Worm (Caenorhabditis elegans) whole organism, late embryonic: ENCODE measurements around the gene ztf-16.
A peak's percentile ranks its signal among the peaks of the same experiment; 100 is the strongest.

Experiments used
- C08G9.2 ChIP-seq: sonication (generic microtip); optimal IDR thresholded peaks from 2 replicates; lab custom pipeline; 2016; ENCODE audit warnings: mild to moderate bottlenecking, missing genetic modification characterization, moderate library complexity, missing compliant biosample characterization
- F13H6.1 ChIP-seq: sonication (generic microtip); optimal IDR thresholded peaks from 2 replicates; lab custom pipeline; 2016; ENCODE audit warnings: missing genetic modification characterization, missing compliant biosample characterization
- K09A11.1 ChIP-seq: sonication (generic microtip); optimal IDR thresholded peaks from 2 replicates; lab custom pipeline; 2017; ENCODE audit warnings: antibody characterized with exemption, mild to moderate bottlenecking, missing genetic modification characterization, missing compliant biosample characterization; ENCODE audit not compliant: insufficient read depth
- T23F11.4 ChIP-seq: fragments of 200-800 bp; sonication (Bioruptor generic); optimal IDR thresholded peaks from 2 replicates; lab custom pipeline; 2018; ENCODE audit warnings: mild to moderate bottlenecking, missing genetic modification characterization, missing compliant biosample characterization
- Y22D7AL.16 ChIP-seq: sonication (generic microtip); optimal IDR thresholded peaks from 2 replicates; lab custom pipeline; 2016; ENCODE audit warnings: missing genetic modification characterization, missing compliant biosample characterization
- ahr-1 ChIP-seq: sonication (generic microtip); optimal IDR thresholded peaks from 2 replicates; lab custom pipeline; 2016; ENCODE audit warnings: missing genetic modification characterization, missing compliant biosample characterization
- ama-1 ChIP-seq: fragments of 150-350 bp; optimal IDR thresholded peaks from 2 replicates; lab custom pipeline; 2014
- ceh-14 ChIP-seq: sonication (generic microtip); optimal IDR thresholded peaks from 2 replicates; lab custom pipeline; 2016; ENCODE audit warnings: missing genotype, missing genetic modification characterization, missing compliant biosample characterization
- ceh-19 ChIP-seq: fragments of 200-800 bp; sonication (Bioruptor generic); optimal IDR thresholded peaks from 2 replicates; lab custom pipeline; 2018; ENCODE audit warnings: mild to moderate bottlenecking, missing genetic modification characterization, missing compliant biosample characterization
- ceh-2 ChIP-seq: sonication (generic microtip); optimal IDR thresholded peaks from 2 replicates; lab custom pipeline; 2016; ENCODE audit warnings: missing genotype, missing genetic modification characterization, missing compliant biosample characterization
- ceh-22 ChIP-seq: sonication (generic microtip); optimal IDR thresholded peaks from 2 replicates; lab custom pipeline; 2017; ENCODE audit warnings: missing biosample characterization, missing genetic modification characterization
- ceh-24 ChIP-seq: sonication (generic microtip); optimal IDR thresholded peaks from 2 replicates; lab custom pipeline; 2016; ENCODE audit warnings: mild to moderate bottlenecking, missing genetic modification characterization, missing compliant biosample characterization
- ceh-30 ChIP-seq: fragments of 150-350 bp; optimal IDR thresholded peaks from 2 replicates; lab custom pipeline; 2014; ENCODE audit warnings: missing biosample characterization, missing genetic modification characterization
- ceh-9 ChIP-seq: sonication (generic microtip); optimal IDR thresholded peaks from 2 replicates; lab custom pipeline; 2016; ENCODE audit warnings: mild to moderate bottlenecking, missing genetic modification characterization, inconsistent platforms, missing compliant biosample characterization
- che-1 ChIP-seq: sonication (generic microtip); optimal IDR thresholded peaks from 2 replicates; lab custom pipeline; 2016; ENCODE audit warnings: mild to moderate bottlenecking, missing genetic modification characterization, missing compliant biosample characterization
- elt-2 ChIP-seq: sonication (generic microtip); optimal IDR thresholded peaks from 2 replicates; lab custom pipeline; 2016; ENCODE audit warnings: missing genetic modification reagents, missing genetic modification characterization, missing compliant biosample characterization
- ets-4 ChIP-seq: sonication (generic microtip); optimal IDR thresholded peaks from 2 replicates; lab custom pipeline; 2016; ENCODE audit warnings: missing genetic modification characterization, missing compliant biosample characterization
- eyg-1 ChIP-seq: sonication (generic microtip); optimal IDR thresholded peaks from 2 replicates; lab custom pipeline; 2016; ENCODE audit warnings: missing genotype, missing genetic modification characterization, missing compliant biosample characterization
- fkh-10 ChIP-seq: fragments of 150-350 bp; optimal IDR thresholded peaks from 2 replicates; lab custom pipeline; 2014; ENCODE audit warnings: missing biosample characterization, missing genetic modification reagents, missing genetic modification characterization
- fkh-6 ChIP-seq: sonication (generic microtip); optimal IDR thresholded peaks from 2 replicates; lab custom pipeline; 2016; ENCODE audit warnings: missing genetic modification characterization, missing compliant biosample characterization
- hlh-15 ChIP-seq: sonication (generic microtip); optimal IDR thresholded peaks from 2 replicates; lab custom pipeline; 2016; ENCODE audit warnings: missing genetic modification characterization, missing compliant biosample characterization
- hlh-6 ChIP-seq: sonication (generic microtip); optimal IDR thresholded peaks from 2 replicates; lab custom pipeline; 2016; ENCODE audit warnings: missing genotype, missing genetic modification characterization, missing compliant biosample characterization
- lim-6 ChIP-seq: sonication (generic microtip); optimal IDR thresholded peaks from 2 replicates; lab custom pipeline; 2016; ENCODE audit warnings: missing genetic modification characterization, missing compliant biosample characterization
- lin-11 ChIP-seq: fragments of 200-800 bp; sonication (Bioruptor generic); optimal IDR thresholded peaks from 2 replicates; lab custom pipeline; 2018; ENCODE audit warnings: mild to moderate bottlenecking, missing genetic modification characterization, missing compliant biosample characterization
- madf-2 ChIP-seq: sonication (generic microtip); optimal IDR thresholded peaks from 2 replicates; lab custom pipeline; 2017; ENCODE audit warnings: missing genetic modification characterization, missing compliant biosample characterization
- mec-3 ChIP-seq: sonication (generic microtip); optimal IDR thresholded peaks from 2 replicates; lab custom pipeline; 2016; ENCODE audit warnings: borderline replicate concordance, missing genetic modification characterization, missing compliant biosample characterization
- nfya-1 ChIP-seq: sonication (generic microtip); optimal IDR thresholded peaks from 2 replicates; lab custom pipeline; 2017; ENCODE audit warnings: missing genetic modification characterization, mild to moderate bottlenecking, missing compliant biosample characterization, antibody characterized with exemption, moderate library complexity
- nhr-11 ChIP-seq: fragments of 150-350 bp; optimal IDR thresholded peaks from 2 replicates; lab custom pipeline; 2014; ENCODE audit warnings: missing biosample characterization, missing genetic modification characterization
- pax-1 ChIP-seq: fragments of 150-350 bp; optimal IDR thresholded peaks from 2 replicates; lab custom pipeline; 2014; ENCODE audit warnings: missing biosample characterization, missing genetic modification characterization
- pqm-1 ChIP-seq: sonication (generic microtip); optimal IDR thresholded peaks from 2 replicates; lab custom pipeline; 2016; ENCODE audit warnings: missing genetic modification characterization, missing compliant biosample characterization
- sdc-2 ChIP-seq: sonication (generic microtip); optimal IDR thresholded peaks from 2 replicates; lab custom pipeline; 2016; ENCODE audit warnings: missing genotype, missing genetic modification characterization, missing compliant biosample characterization
- sox-2 ChIP-seq: fragments of 200-800 bp; sonication (Bioruptor generic); IDR thresholded peaks from 2 replicates; pipeline ENCODE4 v1.3.6; 2022; ENCODE audit warnings: missing genetic modification reagents, missing genetic modification characterization, missing compliant biosample characterization
- tbx-2 ChIP-seq: sonication (generic microtip); optimal IDR thresholded peaks from 2 replicates; lab custom pipeline; 2016; ENCODE audit warnings: missing genetic modification characterization, missing compliant biosample characterization
- tbx-7 ChIP-seq: sonication (generic microtip); optimal IDR thresholded peaks from 2 replicates; lab custom pipeline; 2016; ENCODE audit warnings: missing genotype, missing genetic modification characterization, missing compliant biosample characterization
- unc-42 ChIP-seq: sonication (generic microtip); optimal IDR thresholded peaks from 2 replicates; lab custom pipeline; 2016; ENCODE audit warnings: missing genotype, missing genetic modification characterization, missing compliant biosample characterization
- unc-55 ChIP-seq: sonication (generic microtip); optimal IDR thresholded peaks from 2 replicates; lab custom pipeline; 2017; ENCODE audit warnings: missing biosample characterization, missing genetic modification reagents, missing genetic modification characterization
- zip-5 ChIP-seq: sonication (generic microtip); optimal IDR thresholded peaks from 2 replicates; lab custom pipeline; 2016; ENCODE audit warnings: missing genetic modification characterization, missing compliant biosample characterization
- ztf-16 ChIP-seq: sonication (generic microtip); optimal IDR thresholded peaks from 2 replicates; lab custom pipeline; 2017; ENCODE audit warnings: missing genetic modification characterization, missing compliant biosample characterization

The ztf-16 gene

ce11 chrX:4840653-4841052, 29.3 kb upstream of the ztf-16 start:
- TF ChIP-seq tbx-2 = no peak
- no peak for TF ChIP-seq ceh-24 (tag; lab: Kevin White, UChicago)
- TF ChIP-seq sdc-2 = no peak
- TF ChIP-seq unc-42 (tag; lab: Kevin White, UChicago) = no peak
- no peak for TF ChIP-seq pqm-1 (tag; lab: Kevin White, UChicago)
- no peak for TF ChIP-seq nhr-11 (tag; lab: Kevin White, UChicago)
- TF ChIP-seq hlh-6 (tag; lab: Kevin White, UChicago) = no peak
- no peak for TF ChIP-seq sox-2 (GFP tag; lab: Robert Waterston, UW)
- no peak for TF ChIP-seq pax-1 (tag; lab: Kevin White, UChicago)
- no peak for TF ChIP-seq zip-5
- no peak for TF ChIP-seq T23F11.4
- TF ChIP-seq lim-6 (tag; lab: Kevin White, UChicago) = no peak
- TF ChIP-seq mec-3 (tag; lab: Kevin White, UChicago) = no peak
- no peak for TF ChIP-seq unc-55
- no peak for TF ChIP-seq ets-4 (tag; lab: Kevin White, UChicago)
- TF ChIP-seq ztf-16 (tag; lab: Kevin White, UChicago) = no peak
- no peak for TF ChIP-seq lin-11 (tag; lab: Kevin White, UChicago)
- TF ChIP-seq Y22D7AL.16 (tag; lab: Kevin White, UChicago) = no peak

- no peak for TF ChIP-seq fkh-10 (GFP tag; lab: Kevin White, UChicago)
- TF ChIP-seq tbx-2 = no peak
- no peak for TF ChIP-seq ceh-14 (tag; lab: Kevin White, UChicago)
- TF ChIP-seq eyg-1 (tag; lab: Kevin White, UChicago) = no peak
- no peak for TF ChIP-seq C08G9.2
- TF ChIP-seq ceh-19 (GFP tag; lab: Kevin White, UChicago) = no peak
- TF ChIP-seq fkh-6 (tag; lab: Kevin White, UChicago) = no peak
- TF ChIP-seq hlh-15 (tag; lab: Kevin White, UChicago) = no peak
- no peak for TF ChIP-seq K09A11.1
- TF ChIP-seq ceh-9 (tag; lab: Kevin White, UChicago) = no peak
- TF ChIP-seq F13H6.1 (tag; lab: Kevin White, UChicago) = no peak
- no peak for TF ChIP-seq che-1
- no peak for TF ChIP-seq elt-2 (tag; lab: Kevin White, UChicago)
- TF ChIP-seq ceh-30 (tag; lab: Kevin White, UChicago) = no peak
- no peak for TF ChIP-seq tbx-7 (tag; lab: Kevin White, UChicago)
- TF ChIP-seq ztf-16 (tag; lab: Kevin White, UChicago) = no peak
- TF ChIP-seq ahr-1 (tag; lab: Kevin White, UChicago) = no peak
- no peak for TF ChIP-seq madf-2
Observed at ce11 chrX:4822262-4822661, 10.9 kb upstream of the ztf-16 start, which contains the start of gene R08E3.1. Gene R08E3.1 (plus strand): TSS chrX:4822647.

ce11 chrX:4821602-4822001, 10.3 kb upstream of the ztf-16 start:
- no peak for TF ChIP-seq mec-3 (tag; lab: Kevin White, UChicago)
- TF ChIP-seq ceh-2 (tag; lab: Kevin White, UChicago) = no peak
- no peak for TF ChIP-seq ceh-22 (tag; lab: Kevin White, UChicago)

- no peak for TF ChIP-seq T23F11.4
- peak; percentile 37 for TF ChIP-seq elt-2 (tag; lab: Kevin White, UChicago)
Observed at ce11 chrX:4818872-4819271, 7.5 kb upstream of the ztf-16 start.

ce11 chrX:4818252-4818651, 6.9 kb upstream of the ztf-16 start, which contains the start of gene R08E3.3:
Gene R08E3.3 (plus strand): TSS chrX:4818593.
- TF ChIP-seq ama-1 (lab: Kevin White, UChicago) (no peak), elt-2 (tag; lab: Kevin White, UChicago) (peak; percentile 16), nfya-1 (peak; percentile 36)
- TF ChIP-seq, all 69 proteins: peak for 2
